Fruit fly (Drosophila melanogaster) whole organism, embryonic: ENCODE measurements around the gene CG32036.

Experiments used
- BEAF-32 ChIP-seq: fragments of 200-800 bp; sonication (Bioruptor generic); optimal IDR thresholded peaks from 3 replicates; lab custom pipeline; 2017; ENCODE audit warnings: missing biosample characterization, missing genetic modification characterization, mild to moderate bottlenecking, moderate library complexity, missing genetic modification reagents
- Bteb2 ChIP-seq: fragments of 200-800 bp; sonication (Bioruptor generic); optimal IDR thresholded peaks from 2 replicates; lab custom pipeline; 2016; ENCODE audit warnings: missing biosample characterization, missing genetic modification characterization
- CG10274 ChIP-seq: fragments of 200-800 bp; sonication (Bioruptor generic); optimal IDR thresholded peaks from 3 replicates; lab custom pipeline; 2017; ENCODE audit warnings: missing biosample characterization, mild to moderate bottlenecking, missing genetic modification characterization
- CG11247 ChIP-seq: fragments of 200-800 bp; sonication (Bioruptor generic); IDR thresholded peaks from 2 replicates; pipeline ENCODE4 v1.3.6; 2022; ENCODE audit warnings: missing biosample characterization, missing genetic modification characterization
- CG12769 ChIP-seq: fragments of 200-800 bp; sonication (Bioruptor generic); optimal IDR thresholded peaks from 2 replicates; lab custom pipeline; 2019; ENCODE audit warnings: missing biosample characterization, mild to moderate bottlenecking, missing genetic modification characterization, moderate library complexity
- CG13123 ChIP-seq: fragments of 200-800 bp; sonication (Bioruptor generic); optimal IDR thresholded peaks from 2 replicates; lab custom pipeline; 2016; ENCODE audit warnings: missing biosample characterization, missing genetic modification characterization
- CG14860 ChIP-seq: fragments of 200-800 bp; sonication (Bioruptor generic); IDR thresholded peaks from 3 replicates; pipeline ENCODE4 v1.3.6; 2022; ENCODE audit warnings: missing biosample characterization, missing genetic modification characterization; ENCODE audit not compliant: partially characterized antibody
- CG1647 ChIP-seq: fragments of 200-800 bp; sonication (Bioruptor generic); optimal IDR thresholded peaks from 3 replicates; lab custom pipeline; 2016; ENCODE audit warnings: missing biosample characterization, missing genetic modification characterization
- CG30020 ChIP-seq: fragments of 200-800 bp; optimal IDR thresholded peaks from 2 replicates; lab custom pipeline; 2019; ENCODE audit warnings: missing biosample characterization, mild to moderate bottlenecking, missing genetic modification characterization, moderate library complexity
- CG33557 ChIP-seq: fragments of 200-800 bp; sonication (Bioruptor generic); optimal IDR thresholded peaks from 2 replicates; lab custom pipeline; 2019; ENCODE audit warnings: missing biosample characterization, mild to moderate bottlenecking, missing genetic modification characterization, moderate library complexity
- CG3407 ChIP-seq: fragments of 200-800 bp; sonication (Bioruptor generic); optimal IDR thresholded peaks from 2 replicates; lab custom pipeline; 2018; ENCODE audit warnings: missing biosample characterization, mild to moderate bottlenecking, missing genetic modification characterization
- CG3847 ChIP-seq: fragments of 200-800 bp; sonication (Bioruptor generic); IDR thresholded peaks from 2 replicates; pipeline ENCODE4 v1.3.6; 2022; ENCODE audit warnings: missing biosample characterization, missing genetic modification characterization
- CG6175 ChIP-seq: fragments of 200-800 bp; sonication (Bioruptor generic); IDR thresholded peaks from 3 replicates; pipeline ENCODE4 v1.3.6; 2022; ENCODE audit warnings: missing biosample characterization, missing genetic modification characterization
- CG6254 ChIP-seq: fragments of 200-800 bp; sonication (Bioruptor generic); optimal IDR thresholded peaks from 3 replicates; lab custom pipeline; 2017; ENCODE audit warnings: mild to moderate bottlenecking, missing biosample characterization, missing genetic modification reagents, missing genetic modification characterization
- CG6272 ChIP-seq: fragments of 200-800 bp; sonication (Bioruptor generic); IDR thresholded peaks from 2 replicates; pipeline ENCODE4 v1.3.6; 2022; ENCODE audit warnings: missing biosample characterization, missing genetic modification characterization
- CG6791 ChIP-seq: fragments of 200-800 bp; sonication (Bioruptor generic); IDR thresholded peaks from 3 replicates; pipeline ENCODE4 v1.3.6; 2022; ENCODE audit warnings: missing biosample characterization, missing genetic modification characterization; ENCODE audit not compliant: partially characterized antibody
- CG8089 ChIP-seq: fragments of 200-800 bp; sonication (Bioruptor generic); optimal IDR thresholded peaks from 3 replicates; lab custom pipeline; 2016; ENCODE audit warnings: missing biosample characterization, missing genetic modification characterization
- CG8359 ChIP-seq: fragments of 200-800 bp; sonication (Bioruptor generic); optimal IDR thresholded peaks from 2 replicates; lab custom pipeline; 2017; ENCODE audit warnings: missing biosample characterization, mild to moderate bottlenecking, missing genetic modification characterization, borderline replicate concordance
- CG8478 ChIP-seq: fragments of >200 bp; optimal IDR thresholded peaks from 2 replicates; lab custom pipeline; 2018
- Dek ChIP-seq: fragments of 200-800 bp; sonication (Bioruptor generic); optimal IDR thresholded peaks from 3 replicates; lab custom pipeline; 2019; ENCODE audit warnings: missing biosample characterization, mild to moderate bottlenecking, missing genetic modification characterization, moderate library complexity
- ERR ChIP-seq: fragments of 200-800 bp; sonication (Bioruptor generic); optimal IDR thresholded peaks from 2 replicates; lab custom pipeline; 2016; ENCODE audit warnings: missing biosample characterization, missing genetic modification characterization
- Elba2 ChIP-seq: fragments of 200-800 bp; sonication (Bioruptor generic); optimal IDR thresholded peaks from 3 replicates; lab custom pipeline; 2016; ENCODE audit warnings: missing biosample characterization, missing genetic modification characterization
- GATAe ChIP-seq: fragments of 200-800 bp; sonication (Bioruptor generic); conservative IDR thresholded peaks from 2 replicates; pipeline ENCODE4 v1.3.6; 2022; ENCODE audit warnings: missing biosample characterization, missing genetic modification characterization
- H15 ChIP-seq: fragments of 200-800 bp; sonication (Bioruptor generic); IDR thresholded peaks from 3 replicates; pipeline ENCODE4 v1.3.6; 2022; ENCODE audit warnings: missing biosample characterization, missing genetic modification characterization
- HLH54F ChIP-seq: fragments of 200-800 bp; sonication (Bioruptor generic); optimal IDR thresholded peaks from 3 replicates; lab custom pipeline; 2016; ENCODE audit warnings: missing biosample characterization, missing genetic modification characterization
- HLHmδ ChIP-seq: fragments of 200-800 bp; sonication (Bioruptor generic); optimal IDR thresholded peaks from 2 replicates; lab custom pipeline; 2018; ENCODE audit warnings: missing biosample characterization, mild to moderate bottlenecking, missing genetic modification characterization, moderate library complexity
- NfI ChIP-seq: fragments of 200-800 bp; sonication (Bioruptor generic); optimal IDR thresholded peaks from 3 replicates; lab custom pipeline; 2018; ENCODE audit warnings: missing biosample characterization, mild to moderate bottlenecking, missing genetic modification characterization, moderate library complexity
- Ravus ChIP-seq: fragments of 200-800 bp; sonication (Bioruptor generic); IDR thresholded peaks from 2 replicates; pipeline ENCODE4 v1.3.6; 2022; ENCODE audit warnings: missing biosample characterization, missing genetic modification characterization
- Rx ChIP-seq: fragments of 200-800 bp; sonication (Bioruptor generic); IDR thresholded peaks from 2 replicates; pipeline ENCODE4 v1.3.6; 2022; ENCODE audit warnings: missing biosample characterization, missing genetic modification characterization
- YL-1 ChIP-seq: fragments of 200-800 bp; sonication (Bioruptor generic); optimal IDR thresholded peaks from 3 replicates; lab custom pipeline; 2017; ENCODE audit warnings: missing biosample characterization, mild to moderate bottlenecking, missing genetic modification characterization
- ase ChIP-seq: fragments of 200-800 bp; sonication (Bioruptor generic); IDR thresholded peaks from 3 replicates; pipeline ENCODE4 v1.3.6; 2022; ENCODE audit warnings: missing biosample characterization, missing genetic modification characterization
- bab2 ChIP-seq: fragments of 200-800 bp; sonication (Bioruptor generic); optimal IDR thresholded peaks from 2 replicates; lab custom pipeline; 2016; ENCODE audit warnings: missing biosample characterization, missing genetic modification characterization
- bcd ChIP-seq: fragments of 200-800 bp; sonication (Bioruptor generic); optimal IDR thresholded peaks from 2 replicates; lab custom pipeline; 2017; ENCODE audit warnings: missing biosample characterization, mild to moderate bottlenecking, missing genetic modification characterization
- bigmax ChIP-seq: fragments of 200-800 bp; sonication (Bioruptor generic); optimal IDR thresholded peaks from 2 replicates; lab custom pipeline; 2018; ENCODE audit warnings: missing biosample characterization, mild to moderate bottlenecking, missing genetic modification characterization
- br ChIP-seq: fragments of >200 bp; optimal IDR thresholded peaks from 2 replicates; lab custom pipeline; 2017
- danr ChIP-seq: fragments of 200-800 bp; sonication (Bioruptor generic); IDR thresholded peaks from 2 replicates; pipeline ENCODE4 v1.3.6; 2022; ENCODE audit warnings: missing biosample characterization, missing genetic modification characterization
- dysf ChIP-seq: fragments of 200-800 bp; sonication (Bioruptor generic); IDR thresholded peaks from 3 replicates; pipeline ENCODE4 v1.3.6; 2022; ENCODE audit warnings: missing biosample characterization, missing genetic modification characterization
- gcm2 ChIP-seq: fragments of 200-800 bp; sonication (Bioruptor generic); optimal IDR thresholded peaks from 2 replicates; lab custom pipeline; 2016; ENCODE audit warnings: missing biosample characterization, missing genetic modification characterization
- grau ChIP-seq: fragments of 200-800 bp; optimal IDR thresholded peaks from 3 replicates; lab custom pipeline; 2019; ENCODE audit warnings: missing biosample characterization, mild to moderate bottlenecking, missing genetic modification characterization, moderate library complexity
- kah ChIP-seq: fragments of 200-800 bp; sonication (Bioruptor generic); optimal IDR thresholded peaks from 2 replicates; lab custom pipeline; 2018; ENCODE audit warnings: missing biosample characterization, mild to moderate bottlenecking, missing genetic modification characterization
- kay ChIP-seq: fragments of 200-800 bp; sonication (Bioruptor generic); optimal IDR thresholded peaks from 2 replicates; lab custom pipeline; 2016; ENCODE audit warnings: missing biosample characterization, missing genetic modification characterization
- knrl ChIP-seq: fragments of 200-800 bp; sonication (Bioruptor generic); IDR thresholded peaks from 3 replicates; pipeline ENCODE4 v1.3.6; 2022; ENCODE audit warnings: missing biosample characterization, missing genetic modification characterization; ENCODE audit not compliant: partially characterized antibody
- lab ChIP-seq: fragments of 200-800 bp; sonication (Bioruptor generic); optimal IDR thresholded peaks from 3 replicates; lab custom pipeline; 2017; ENCODE audit warnings: missing biosample characterization, missing genetic modification characterization, mild to moderate bottlenecking, moderate library complexity, missing genetic modification reagents
- nau ChIP-seq: fragments of 200-800 bp; sonication (Bioruptor generic); optimal IDR thresholded peaks from 3 replicates; lab custom pipeline; 2017; ENCODE audit warnings: missing biosample characterization, mild to moderate bottlenecking, missing genetic modification characterization, missing genetic modification reagents
- pb ChIP-seq: fragments of 200-800 bp; sonication (Bioruptor generic); optimal IDR thresholded peaks from 3 replicates; lab custom pipeline; 2016; ENCODE audit warnings: missing biosample characterization, missing genetic modification characterization
- ranshi ChIP-seq: fragments of 200-800 bp; sonication (Bioruptor generic); IDR thresholded peaks from 2 replicates; pipeline ENCODE4 v1.3.6; 2022; ENCODE audit warnings: missing biosample characterization, missing genetic modification characterization
- salm ChIP-seq: fragments of 200-800 bp; sonication (Bioruptor generic); optimal IDR thresholded peaks from 2 replicates; lab custom pipeline; 2018; ENCODE audit warnings: missing biosample characterization, mild to moderate bottlenecking, missing genetic modification characterization
- tin ChIP-seq: fragments of 200-800 bp; sonication (Bioruptor generic); optimal IDR thresholded peaks from 3 replicates; lab custom pipeline; 2016; ENCODE audit warnings: missing biosample characterization, missing genetic modification characterization
- ttk ChIP-seq: fragments of 200-800 bp; sonication (Bioruptor generic); IDR thresholded peaks from 2 replicates; pipeline ENCODE4 v2.1.2; 2022; ENCODE audit warnings: missing biosample characterization, missing genetic modification characterization
- zen ChIP-seq: fragments of 200-800 bp; sonication (Bioruptor generic); optimal IDR thresholded peaks from 3 replicates; lab custom pipeline; 2018; ENCODE audit warnings: missing biosample characterization, mild to moderate bottlenecking, missing genetic modification characterization, moderate library complexity
- zf30C ChIP-seq: fragments of 200-800 bp; sonication (Bioruptor generic); optimal IDR thresholded peaks from 3 replicates; lab custom pipeline; 2018; ENCODE audit warnings: missing biosample characterization, mild to moderate bottlenecking, missing genetic modification characterization

The CG32036 gene

DNA sequence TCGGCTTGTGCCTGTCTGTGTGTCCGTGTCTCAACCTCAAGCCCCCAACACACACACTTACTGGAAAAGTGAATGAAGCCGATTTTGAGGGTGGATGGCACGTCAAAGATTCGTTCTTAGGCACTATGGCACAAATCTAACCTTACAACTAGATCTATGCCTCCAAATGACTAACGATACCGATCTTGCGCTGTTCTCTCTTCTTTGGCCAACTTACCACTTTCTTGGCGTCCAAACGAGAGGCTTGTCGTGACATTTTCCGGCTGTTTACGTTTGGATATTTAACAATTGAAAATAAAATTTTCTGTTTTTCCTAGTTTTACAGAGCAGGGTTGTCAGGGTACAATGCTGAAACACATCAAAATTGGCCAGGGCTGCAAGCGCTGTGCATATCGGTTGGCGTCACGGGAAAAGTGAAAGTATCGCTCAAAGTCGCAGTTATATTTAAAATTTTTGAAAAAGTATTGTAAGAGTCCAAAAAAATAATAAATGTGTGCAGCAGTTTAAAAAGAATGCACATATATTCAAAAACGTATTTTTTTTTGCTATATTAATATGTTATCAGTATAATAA is 47.0 kb downstream of the CG32036 start, which contains the start of the genes Bet3 and Nf-YA (continued):
- TF ChIP-seq H15 (GFP tag; lab: Robert Waterston, UW): peak; percentile 12; the same call in 1 of the 3 replicates
- peak; percentile 73 for TF ChIP-seq CG3847 (GFP tag; lab: Robert Waterston, UW)
- peak; percentile 90 for TF ChIP-seq knrl (GFP tag; lab: Robert Waterston, UW)
- peak; percentile 38; the same call in 1 of the 2 replicates for TF ChIP-seq ttk (GFP tag; lab: Robert Waterston, UW)
- TF ChIP-seq kah (GFP tag; lab: Kevin White, UChicago): no peak
- peak; percentile 89 for TF ChIP-seq CG6791 (GFP tag; lab: Robert Waterston, UW)
- no peak for TF ChIP-seq HLHmδ (GFP tag; lab: Kevin White, UChicago)
- no peak for TF ChIP-seq CG6175
- TF ChIP-seq CG11247 (GFP tag; lab: Robert Waterston, UW): peak; percentile 61
- TF ChIP-seq Bteb2 (GFP tag; lab: Kevin White, UChicago): no peak
- TF ChIP-seq ase (GFP tag; lab: Robert Waterston, UW): no peak
- TF ChIP-seq CG13123 (GFP tag; lab: Kevin White, UChicago): no peak
- peak; percentile 59; the same call in 1 of the 2 replicates for TF ChIP-seq CG6272
- no peak for TF ChIP-seq danr (GFP tag; lab: Robert Waterston, UW)
- peak; percentile 26 for TF ChIP-seq CG1647 (GFP tag; lab: Kevin White, UChicago)
- TF ChIP-seq Dek (tag; lab: Kevin White, UChicago): peak; percentile 47
- TF ChIP-seq gcm2 (GFP tag; lab: Kevin White, UChicago): no peak
- peak; percentile 7 for TF ChIP-seq Elba2 (GFP tag; lab: Kevin White, UChicago)
- TF ChIP-seq tin (GFP tag; lab: Kevin White, UChicago): peak; percentile 72
- no peak for TF ChIP-seq pb
- TF ChIP-seq zen: peak; percentile 31
- peak; percentile 31; the same call in 1 of the 3 replicates for TF ChIP-seq dysf (GFP tag; lab: Robert Waterston, UW)
- no peak for TF ChIP-seq CG3407 (GFP tag; lab: Kevin White, UChicago)
- no peak for TF ChIP-seq CG10274 (GFP tag; lab: Kevin White, UChicago)
- TF ChIP-seq ERR (GFP tag; lab: Kevin White, UChicago): no peak
- peak; percentile 80 for TF ChIP-seq YL-1 (GFP tag; lab: Kevin White, UChicago)
- TF ChIP-seq bab2 (GFP tag; lab: Kevin White, UChicago): no peak
- peak; percentile 50 for TF ChIP-seq HLH54F (GFP tag; lab: Kevin White, UChicago)
- no peak for TF ChIP-seq salm
- 0 out of 2 replicates have a peak, but pooled peaks have one; percentile 33 for TF ChIP-seq Rx (GFP tag; lab: Robert Waterston, UW)
- TF ChIP-seq grau (tag; lab: Kevin White, UChicago): peak; percentile 34
- no peak for TF ChIP-seq CG8359
- no peak for TF ChIP-seq zf30C (GFP tag; lab: Kevin White, UChicago)
- no peak for TF ChIP-seq nau
- TF ChIP-seq bcd: peak; percentile 55
- TF ChIP-seq CG8089 (GFP tag; lab: Kevin White, UChicago): peak; percentile 3
- no peak for TF ChIP-seq CG33557 (GFP tag; lab: Kevin White, UChicago)
- peak; percentile 32 for TF ChIP-seq lab (GFP tag; lab: Kevin White, UChicago)
- TF ChIP-seq CG30020 (tag; lab: Kevin White, UChicago): peak; percentile 68
- peak; percentile 90 for TF ChIP-seq BEAF-32 (GFP tag; lab: Kevin White, UChicago)
- TF ChIP-seq CG6254 (GFP tag; lab: Kevin White, UChicago): no peak
- peak; percentile 43 for TF ChIP-seq CG12769
- no peak for TF ChIP-seq Ravus (GFP tag; lab: Robert Waterston, UW)
- no peak for TF ChIP-seq br (lab: Kevin White, UChicago)
- peak; percentile 32; the same call in 1 of the 2 replicates for TF ChIP-seq ranshi (GFP tag; lab: Robert Waterston, UW)
- no peak for TF ChIP-seq CG8478 (lab: Kevin White, UChicago)
- TF ChIP-seq bigmax (GFP tag; lab: Kevin White, UChicago): peak; percentile 89
- peak; percentile 84 for TF ChIP-seq CG14860 (GFP tag; lab: Robert Waterston, UW)
- no peak for TF ChIP-seq kay (GFP tag; lab: Kevin White, UChicago)
- TF ChIP-seq NfI (GFP tag; lab: Kevin White, UChicago): peak; percentile 54
- TF ChIP-seq GATAe (GFP tag; lab: Robert Waterston, UW): no peak
